Worm (Caenorhabditis elegans): ENCODE measurements around the gene Y51H7C.1.
"Not testable (repeated sequence)": the region's sequence is repeated elsewhere in the genome, so short reads cannot be mapped to it uniquely, and the experiment has no call there.

DNA sequence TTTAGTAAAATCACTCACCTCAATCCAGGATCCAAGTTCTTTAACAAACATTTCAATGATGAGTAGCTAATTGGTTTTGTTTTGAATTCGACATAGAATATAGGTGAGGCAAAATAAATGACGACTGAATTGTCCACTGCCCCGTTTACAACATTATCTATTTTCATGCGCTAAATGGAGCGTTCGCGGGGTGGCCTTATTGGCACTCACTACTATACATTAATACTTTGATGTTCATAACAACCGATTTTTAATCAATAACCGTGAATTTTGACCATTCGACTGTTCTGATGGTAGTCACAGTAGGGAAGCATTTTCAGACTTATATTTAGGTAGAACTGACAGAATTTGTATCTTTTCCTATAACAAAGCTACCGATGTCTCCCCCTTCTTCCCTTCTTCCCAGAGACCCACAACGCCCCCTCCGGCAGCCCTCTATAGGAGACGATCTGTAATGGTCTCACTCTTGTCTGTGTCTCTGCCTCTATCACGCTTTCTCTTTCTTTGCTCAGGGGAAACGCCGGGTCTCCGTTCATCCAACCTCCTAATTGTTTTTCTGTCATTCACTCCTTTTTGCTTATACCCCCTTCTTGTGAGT lies 20.7 kb upstream of the Y51H7C.1 start, which contains the start of gene Y51H7C.12:
- TF ChIP-seq ama-1 (optimal IDR thresholded peaks at IDR 0.05); aly-1 (tag; optimal IDR thresholded peaks at IDR 0.05); flt-1 (GFP tag; IDR thresholded peaks at IDR 0.05); ceh-13 (GFP tag; optimal IDR thresholded peaks at IDR 0.05); scrt-1 (GFP tag; IDR thresholded peaks at IDR 0.05); ceh-36 (tag; optimal IDR thresholded peaks at IDR 0.05); B0310.2 (tag; optimal IDR thresholded peaks at IDR 0.05); tbx-11 (GFP tag; IDR thresholded peaks at IDR 0.05); hnd-1 (tag; optimal IDR thresholded peaks at IDR 0.05); F13C5.2 (tag; optimal IDR thresholded peaks at IDR 0.05); pes-1 (GFP tag; IDR thresholded peaks at IDR 0.05); tra-4 (tag; optimal IDR thresholded peaks at IDR 0.05): not testable (repeated sequence)
